Worm (Caenorhabditis elegans): Measurements from ENCODE around the gene C39B10.4.

- TF ChIP-seq lsy-2 (tag; optimal IDR thresholded peaks at IDR 0.05), result no peak
- TF ChIP-seq ama-1 (optimal IDR thresholded peaks at IDR 0.05), result no peak
- TF ChIP-seq nhr-25 (tag; optimal IDR thresholded peaks at IDR 0.05), result no peak
- TF ChIP-seq lin-13 (GFP tag; optimal IDR thresholded peaks at IDR 0.05), result no peak
- no peak for TF ChIP-seq nhr-6 (tag; optimal IDR thresholded peaks at IDR 0.05)
- TF ChIP-seq mab-5 (tag; optimal IDR thresholded peaks at IDR 0.05), result no peak
- no peak for TF ChIP-seq egl-27 (tag; optimal IDR thresholded peaks at IDR 0.05)
- TF ChIP-seq mdl-1 (tag; optimal IDR thresholded peaks at IDR 0.05), result no peak
- no peak for TF ChIP-seq unc-55 (GFP tag; optimal IDR thresholded peaks at IDR 0.05)
- TF ChIP-seq nhr-23 (tag; optimal IDR thresholded peaks at IDR 0.05), result no peak
- TF ChIP-seq nhr-237 (tag; optimal IDR thresholded peaks at IDR 0.05), result no peak
Measured at ce11 chrX:10444705-10445104, at the start of gene C39B10.4.
